Fruit fly (Drosophila melanogaster) whole organism, embryonic: ENCODE data around the gene JMJD4.

Experiments used
- Ada2b ChIP-seq: fragments of 200-800 bp; sonication (Bioruptor generic); IDR thresholded peaks from 2 replicates; pipeline ENCODE4 v1.3.6; 2022; ENCODE audit warnings: missing biosample characterization, missing genetic modification characterization
- Adf1 ChIP-seq: fragments of 200-800 bp; sonication (Bioruptor generic); IDR thresholded peaks from 2 replicates; pipeline ENCODE4 v1.3.6; 2022; ENCODE audit warnings: missing biosample characterization, missing genetic modification characterization
- CG10565 ChIP-seq: fragments of 200-800 bp; sonication (Bioruptor generic); optimal IDR thresholded peaks from 3 replicates; lab custom pipeline; 2016; ENCODE audit warnings: missing biosample characterization, mild to moderate bottlenecking, missing genetic modification characterization
- CG10654 ChIP-seq: fragments of 200-800 bp; sonication (Bioruptor generic); optimal IDR thresholded peaks from 2 replicates; lab custom pipeline; 2016; ENCODE audit warnings: missing biosample characterization, missing genetic modification characterization
- CG11247 ChIP-seq: fragments of 200-800 bp; sonication (Bioruptor generic); IDR thresholded peaks from 2 replicates; pipeline ENCODE4 v1.3.6; 2022; ENCODE audit warnings: missing biosample characterization, missing genetic modification characterization
- CG12155 ChIP-seq: fragments of 200-800 bp; sonication (Bioruptor generic); optimal IDR thresholded peaks from 3 replicates; lab custom pipeline; 2016; ENCODE audit warnings: missing biosample characterization, missing genetic modification characterization
- CG13296 ChIP-seq: fragments of 200-800 bp; sonication (Bioruptor generic); optimal IDR thresholded peaks from 3 replicates; lab custom pipeline; 2018; ENCODE audit warnings: missing biosample characterization, mild to moderate bottlenecking, missing genetic modification characterization
- CG13424 ChIP-seq: fragments of 200-800 bp; sonication (Bioruptor generic); optimal IDR thresholded peaks from 2 replicates; lab custom pipeline; 2019; ENCODE audit warnings: missing biosample characterization, mild to moderate bottlenecking, missing genetic modification characterization, moderate library complexity
- CG15514 ChIP-seq: fragments of 200-800 bp; sonication (Bioruptor generic); optimal IDR thresholded peaks from 3 replicates; lab custom pipeline; 2017; ENCODE audit warnings: missing biosample characterization, missing genetic modification characterization, mild to moderate bottlenecking, moderate library complexity, missing genetic modification reagents
- CG2678 ChIP-seq: fragments of 200-800 bp; sonication (Bioruptor generic); optimal IDR thresholded peaks from 3 replicates; lab custom pipeline; 2019; ENCODE audit warnings: missing biosample characterization, mild to moderate bottlenecking, missing genetic modification characterization, moderate library complexity
- CG2889 ChIP-seq: fragments of 200-800 bp; sonication (Bioruptor generic); IDR thresholded peaks from 3 replicates; pipeline ENCODE4 v1.3.6; 2022; ENCODE audit warnings: missing biosample characterization, missing genetic modification characterization
- CG3065 ChIP-seq: fragments of 200-800 bp; sonication (Bioruptor generic); optimal IDR thresholded peaks from 2 replicates; lab custom pipeline; 2016; ENCODE audit warnings: missing biosample characterization, missing genetic modification characterization
- CG6683 ChIP-seq: fragments of 200-800 bp; sonication (Bioruptor generic); optimal IDR thresholded peaks from 2 replicates; lab custom pipeline; 2017; ENCODE audit warnings: missing biosample characterization, mild to moderate bottlenecking, missing genetic modification characterization, missing genetic modification reagents
- CG6791 ChIP-seq: fragments of 200-800 bp; sonication (Bioruptor generic); IDR thresholded peaks from 3 replicates; pipeline ENCODE4 v1.3.6; 2022; ENCODE audit warnings: missing biosample characterization, missing genetic modification characterization; ENCODE audit not compliant: partially characterized antibody
- CG7372 ChIP-seq: fragments of 200-800 bp; sonication (Bioruptor generic); IDR thresholded peaks from 2 replicates; pipeline ENCODE4 v1.3.6; 2022; ENCODE audit warnings: missing biosample characterization, missing genetic modification characterization
- Chrac-16 ChIP-seq: fragments of 200-800 bp; sonication (Bioruptor generic); optimal IDR thresholded peaks from 3 replicates; lab custom pipeline; 2016; ENCODE audit warnings: missing biosample characterization, missing genetic modification characterization
- D19A ChIP-seq: fragments of 200-800 bp; optimal IDR thresholded peaks from 3 replicates; lab custom pipeline; 2019; ENCODE audit warnings: missing biosample characterization, mild to moderate bottlenecking, missing genetic modification characterization, moderate library complexity
- Hsf ChIP-seq: fragments of 200-800 bp; sonication (Bioruptor generic); optimal IDR thresholded peaks from 3 replicates; lab custom pipeline; 2016; ENCODE audit warnings: missing biosample characterization, missing genetic modification characterization
- Kr ChIP-seq: fragments of 200-800 bp; sonication (Bioruptor generic); optimal IDR thresholded peaks from 2 replicates; lab custom pipeline; 2017; ENCODE audit warnings: missing biosample characterization, mild to moderate bottlenecking, missing genetic modification characterization
- Med ChIP-seq: fragments of 200-800 bp; sonication (Bioruptor generic); peaks from one replicate; lab custom pipeline; 2016; ENCODE audit warnings: missing biosample characterization, missing genetic modification characterization, mild to moderate bottlenecking, inconsistent platforms, moderate library complexity
- Meics ChIP-seq: fragments of 200-800 bp; sonication (Bioruptor generic); optimal IDR thresholded peaks from 2 replicates; lab custom pipeline; 2017; ENCODE audit warnings: missing biosample characterization, mild to moderate bottlenecking, missing genetic modification characterization
- Mrtf ChIP-seq: fragments of 200-800 bp; sonication (Bioruptor generic); IDR thresholded peaks from 3 replicates; pipeline ENCODE4 v1.3.6; 2022; ENCODE audit warnings: missing biosample characterization, missing genetic modification characterization
- Oaz ChIP-seq: fragments of 200-800 bp; sonication (Bioruptor generic); IDR thresholded peaks from 2 replicates; pipeline ENCODE4 v1.3.6; 2022; ENCODE audit warnings: missing biosample characterization, missing genetic modification characterization
- Ptx1 ChIP-seq: fragments of 200-800 bp; sonication (Bioruptor generic); IDR thresholded peaks from 2 replicates; pipeline ENCODE4 v1.3.6; 2022; ENCODE audit warnings: missing biosample characterization, missing genetic modification characterization
- Sox102F ChIP-seq: fragments of 200-800 bp; sonication (Bioruptor generic); optimal IDR thresholded peaks from 2 replicates; lab custom pipeline; 2018; ENCODE audit warnings: missing biosample characterization, mild to moderate bottlenecking, missing genetic modification characterization, moderate library complexity
- Taf1 ChIP-seq: fragments of 200-800 bp; sonication (Bioruptor generic); IDR thresholded peaks from 2 replicates; pipeline ENCODE4 v1.3.6; 2022; ENCODE audit warnings: missing biosample characterization, missing genetic modification characterization
- bbx ChIP-seq: fragments of 200-800 bp; sonication (Bioruptor generic); IDR thresholded peaks from 2 replicates; pipeline ENCODE4 v1.3.6; 2022; ENCODE audit warnings: missing biosample characterization, missing genetic modification characterization; ENCODE audit not compliant: partially characterized antibody
- corto ChIP-seq: fragments of 200-800 bp; sonication (Bioruptor generic); optimal IDR thresholded peaks from 2 replicates; lab custom pipeline; 2016; ENCODE audit warnings: missing biosample characterization, mild to moderate bottlenecking, missing genetic modification characterization, moderate library complexity
- croc ChIP-seq: fragments of 200-800 bp; sonication (Bioruptor generic); conservative IDR thresholded peaks from 3 replicates; pipeline ENCODE4 v1.3.6; 2022; ENCODE audit warnings: missing biosample characterization, missing genetic modification characterization
- crol ChIP-seq: fragments of 200-800 bp; sonication (Bioruptor generic); IDR thresholded peaks from 2 replicates; pipeline ENCODE4 v1.3.6; 2022; ENCODE audit warnings: missing biosample characterization, missing genetic modification characterization
- danr ChIP-seq: fragments of 200-800 bp; sonication (Bioruptor generic); IDR thresholded peaks from 2 replicates; pipeline ENCODE4 v1.3.6; 2022; ENCODE audit warnings: missing biosample characterization, missing genetic modification characterization
- dimm ChIP-seq: fragments of 200-800 bp; sonication (Bioruptor generic); IDR thresholded peaks from 2 replicates; pipeline ENCODE4 v1.3.6; 2022; ENCODE audit warnings: missing biosample characterization, missing genetic modification characterization
- dm ChIP-seq: fragments of 200-800 bp; sonication (Bioruptor generic); optimal IDR thresholded peaks from 3 replicates; lab custom pipeline; 2016; ENCODE audit warnings: missing biosample characterization, missing genetic modification characterization
- dmrt99B ChIP-seq: fragments of 200-800 bp; sonication (Bioruptor generic); optimal IDR thresholded peaks from 2 replicates; lab custom pipeline; 2018; ENCODE audit warnings: missing biosample characterization, mild to moderate bottlenecking, missing genetic modification characterization, moderate library complexity
- ewg ChIP-seq: fragments of 200-800 bp; sonication (Bioruptor generic); optimal IDR thresholded peaks from 3 replicates; lab custom pipeline; 2017; ENCODE audit warnings: mild to moderate bottlenecking, missing biosample characterization, missing genetic modification reagents, missing genetic modification characterization
- fd3F ChIP-seq: fragments of 200-800 bp; sonication (Bioruptor generic); optimal IDR thresholded peaks from 2 replicates; lab custom pipeline; 2018; ENCODE audit warnings: missing biosample characterization, mild to moderate bottlenecking, missing genetic modification characterization, moderate library complexity
- gce ChIP-seq: fragments of 200-800 bp; sonication (Bioruptor generic); IDR thresholded peaks from 3 replicates; pipeline ENCODE4 v1.3.6; 2022; ENCODE audit warnings: missing biosample characterization, missing genetic modification characterization
- gcm ChIP-seq: fragments of 200-800 bp; sonication (Bioruptor generic); optimal IDR thresholded peaks from 2 replicates; lab custom pipeline; 2019; ENCODE audit warnings: missing biosample characterization, mild to moderate bottlenecking, missing genetic modification characterization, moderate library complexity
- gfzf ChIP-seq: fragments of 200-800 bp; sonication (Bioruptor generic); optimal IDR thresholded peaks from 2 replicates; lab custom pipeline; 2016; ENCODE audit warnings: missing biosample characterization, mild to moderate bottlenecking, missing genetic modification characterization, moderate library complexity
- hbn ChIP-seq: fragments of 200-800 bp; sonication (Bioruptor generic); IDR thresholded peaks from 2 replicates; pipeline ENCODE4 v1.3.6; 2022; ENCODE audit warnings: missing biosample characterization, missing genetic modification characterization; ENCODE audit not compliant: partially characterized antibody
- her ChIP-seq: fragments of 200-800 bp; sonication (Bioruptor generic); optimal IDR thresholded peaks from 2 replicates; lab custom pipeline; 2016; ENCODE audit warnings: missing biosample characterization, missing genetic modification characterization
- ind ChIP-seq: fragments of 200-800 bp; sonication (Bioruptor generic); optimal IDR thresholded peaks from 3 replicates; lab custom pipeline; 2016; ENCODE audit warnings: missing biosample characterization, missing genetic modification characterization
- inv ChIP-seq: fragments of 200-800 bp; sonication (Bioruptor generic); IDR thresholded peaks from 2 replicates; pipeline ENCODE4 v1.3.6; 2022; ENCODE audit warnings: missing biosample characterization, missing genetic modification characterization; ENCODE audit not compliant: partially characterized antibody
- p53 ChIP-seq: fragments of 200-800 bp; sonication (Bioruptor generic); optimal IDR thresholded peaks from 2 replicates; lab custom pipeline; 2016; ENCODE audit warnings: missing biosample characterization, missing genetic modification characterization
- peb ChIP-seq: fragments of 200-800 bp; sonication (Bioruptor generic); IDR thresholded peaks from 2 replicates; pipeline ENCODE4 v1.3.6; 2022; ENCODE audit warnings: missing biosample characterization, missing genetic modification characterization
- prd ChIP-seq, 3 experiments: fragments of >200 bp in 2 of 3; fragments of 200-800 bp in 1 of 3; sonication (Bioruptor generic) in 1 of 3; optimal IDR thresholded peaks in 2 of 3; IDR thresholded peaks in 1 of 3; 2 replicates in 2 of 3; 3 replicates in 1 of 3; pipeline versions ENCODE4 v1.3.6 to Lab custom; 2017 to 2022; ENCODE audit warnings: missing biosample characterization in 1 of 3, missing genetic modification characterization in 1 of 3
- schlank ChIP-seq: fragments of 200-800 bp; sonication (Bioruptor generic); optimal IDR thresholded peaks from 2 replicates; lab custom pipeline; 2018; ENCODE audit warnings: missing biosample characterization, mild to moderate bottlenecking, missing genetic modification characterization
- sens-2 ChIP-seq: fragments of 200-800 bp; sonication (Bioruptor generic); IDR thresholded peaks from 2 replicates; pipeline ENCODE4 v1.3.6; 2022; ENCODE audit warnings: missing biosample characterization, missing genetic modification characterization
- slbo ChIP-seq: fragments of 200-800 bp; sonication (Bioruptor generic); IDR thresholded peaks from 2 replicates; pipeline ENCODE4 v1.3.6; 2022; ENCODE audit warnings: missing biosample characterization, missing genetic modification characterization
- zen ChIP-seq: fragments of 200-800 bp; sonication (Bioruptor generic); optimal IDR thresholded peaks from 3 replicates; lab custom pipeline; 2018; ENCODE audit warnings: missing biosample characterization, mild to moderate bottlenecking, missing genetic modification characterization, moderate library complexity

Gene JMJD4

DNA sequence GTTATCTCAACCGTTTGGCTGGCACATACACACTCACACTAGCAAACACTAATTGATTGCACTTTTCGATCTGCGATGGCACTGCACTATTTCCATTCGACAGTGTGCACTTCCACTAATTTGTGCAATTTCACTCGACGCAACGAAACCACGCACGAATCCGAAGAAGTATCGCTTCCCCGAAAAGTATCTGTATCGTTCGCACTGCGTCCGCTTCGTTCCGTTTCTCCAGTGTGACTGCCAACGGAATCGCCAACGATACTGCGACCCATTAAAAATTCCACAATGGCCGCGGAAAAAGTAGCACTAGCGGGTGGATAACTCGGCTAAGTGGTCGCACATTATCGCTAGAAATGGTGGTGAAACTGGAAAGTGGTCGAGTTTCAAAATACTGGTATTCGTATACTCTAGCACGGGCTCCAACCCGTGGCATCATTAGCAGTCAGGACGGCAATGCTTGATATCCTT lies 6.9 kb downstream of the JMJD4 start, which contains the start of gene Socs36E (continued):
- no peak for TF ChIP-seq D19A (tag; lab: Kevin White, UChicago)
- no peak for TF ChIP-seq Ada2b (GFP tag; lab: Robert Waterston, UW)
- no peak for TF ChIP-seq fd3F (GFP tag; lab: Kevin White, UChicago)
- no peak for TF ChIP-seq ind
- TF ChIP-seq hbn (GFP tag; lab: Robert Waterston, UW), result no peak
- peak; percentile 53; the same call in 1 of the 3 replicates for TF ChIP-seq gce (GFP tag; lab: Robert Waterston, UW)
- TF ChIP-seq crol, result no peak
- no peak; the same call in 1 of the 2 replicates for TF ChIP-seq sens-2
- peak; percentile 23; the same call in 1 of the 2 replicates for TF ChIP-seq Adf1
- TF ChIP-seq Hsf (GFP tag; lab: Kevin White, UChicago), result peak; percentile 2
- peak; percentile 72; the same call in 2 of the 3 replicates for TF ChIP-seq CG6791 (GFP tag; lab: Robert Waterston, UW)
- TF ChIP-seq inv (GFP tag; lab: Robert Waterston, UW), result peak; percentile 42; the same call in 1 of the 2 replicates
- peak; percentile 40; the same call in 1 of the 2 replicates for TF ChIP-seq slbo
- TF ChIP-seq Oaz (GFP tag; lab: Robert Waterston, UW), result no peak
- peak; percentile 100 for TF ChIP-seq gfzf (GFP tag; lab: Kevin White, UChicago)
- TF ChIP-seq Ptx1 (GFP tag; lab: Robert Waterston, UW), result no peak
- TF ChIP-seq CG11247 (GFP tag; lab: Robert Waterston, UW), result peak; percentile 24; the same call in 1 of the 2 replicates
- peak; percentile 2 for TF ChIP-seq CG2678 (tag; lab: Kevin White, UChicago)
- no peak for TF ChIP-seq CG2889 (GFP tag; lab: Robert Waterston, UW)
- TF ChIP-seq Taf1 (GFP tag; lab: Robert Waterston, UW), result no peak
- no peak for TF ChIP-seq gcm (GFP tag; lab: Kevin White, UChicago)
- no peak for TF ChIP-seq croc (GFP tag; lab: Robert Waterston, UW)
- no peak for TF ChIP-seq dmrt99B (tag; lab: Kevin White, UChicago)
- peak; percentile 96 for TF ChIP-seq Med
- TF ChIP-seq ewg (GFP tag; lab: Kevin White, UChicago), result no peak
- no peak for TF ChIP-seq CG10654 (GFP tag; lab: Kevin White, UChicago)
- no peak for TF ChIP-seq CG10565 (GFP tag; lab: Kevin White, UChicago)
- TF ChIP-seq CG13424 (tag; lab: Kevin White, UChicago), result peak; percentile 29
- peak; percentile 55 for TF ChIP-seq her (GFP tag; lab: Kevin White, UChicago)
- peak; percentile 14 for TF ChIP-seq p53 (GFP tag; lab: Kevin White, UChicago)
- TF ChIP-seq CG12155, result no peak
- peak; percentile 80 for TF ChIP-seq dm (GFP tag; lab: Kevin White, UChicago)
- TF ChIP-seq peb, result no peak
- TF ChIP-seq Kr, result no peak
- TF ChIP-seq Meics (GFP tag; lab: Kevin White, UChicago), result no peak
- peak; percentile 0 for TF ChIP-seq CG13296 (GFP tag; lab: Kevin White, UChicago)
- no peak for TF ChIP-seq dimm (GFP tag; lab: Robert Waterston, UW)
- TF ChIP-seq CG15514, result peak; percentile 87
- TF ChIP-seq CG6683, result peak; percentile 2
- TF ChIP-seq corto (GFP tag; lab: Kevin White, UChicago), result no peak
- TF ChIP-seq Mrtf (GFP tag; lab: Robert Waterston, UW), result no peak
- TF ChIP-seq schlank, result no peak
- TF ChIP-seq zen (tag; lab: Kevin White, UChicago), result peak; percentile 95
- TF ChIP-seq CG7372 (GFP tag; lab: Robert Waterston, UW), result no peak
- TF ChIP-seq bbx (GFP tag; lab: Robert Waterston, UW), result peak; percentile 72
- TF ChIP-seq Chrac-16, result no peak
- TF ChIP-seq prd (optimal IDR thresholded peaks at IDR 0.05; lab: Kevin White, UChicago), result no peak
- 0 out of 3 replicates have a peak, but pooled peaks have one; percentile 27 for TF ChIP-seq prd (GFP tag; IDR thresholded peaks at IDR 0.05; lab: Robert Waterston, UW)
- no peak for TF ChIP-seq Sox102F (GFP tag; lab: Kevin White, UChicago)
- TF ChIP-seq CG3065 (GFP tag; lab: Kevin White, UChicago), result no peak
- TF ChIP-seq danr, result no peak
